Worm (Caenorhabditis elegans): ENCODE data around the gene Y43F4A.1.

Gene Y43F4A.1

ce11 chrIII:13216488-13217016 lies 6.3 kb upstream of the Y43F4A.1 start:
- no peak for TF ChIP-seq egl-27 (tag; optimal IDR thresholded peaks at IDR 0.05)
- no peak for TF ChIP-seq ceh-90 (tag; optimal IDR thresholded peaks at IDR 0.05)
- TF ChIP-seq nhr-85 (tag): no peak
- no peak for TF ChIP-seq tbx-2 (tag; optimal IDR thresholded peaks at IDR 0.05)
- no peak for TF ChIP-seq zip-4 (GFP tag; optimal IDR thresholded peaks at IDR 0.05)
- TF ChIP-seq zag-1 (tag; optimal IDR thresholded peaks at IDR 0.05): no peak
- TF ChIP-seq nhr-77 (tag; optimal IDR thresholded peaks at IDR 0.05): no peak
- TF ChIP-seq tlp-1 (tag; optimal IDR thresholded peaks at IDR 0.05): no peak
- TF ChIP-seq xbp-1 (tag; optimal IDR thresholded peaks at IDR 0.05): no peak
- no peak for TF ChIP-seq nhr-20 (tag; optimal IDR thresholded peaks at IDR 0.05)
- TF ChIP-seq hlh-17 (GFP tag; optimal IDR thresholded peaks at IDR 0.05; ENCODE audit: borderline replicate concordance): no peak
- no peak for TF ChIP-seq pqm-1 (tag; optimal IDR thresholded peaks at IDR 0.05)
- TF ChIP-seq unc-30 (tag; optimal IDR thresholded peaks at IDR 0.05): no peak
- TF ChIP-seq unc-130 (tag; optimal IDR thresholded peaks at IDR 0.05): no peak
- no peak for TF ChIP-seq ces-1 (GFP tag; optimal IDR thresholded peaks at IDR 0.05)
- no peak for TF ChIP-seq lin-15B (tag; optimal IDR thresholded peaks at IDR 0.05)
- no peak for TF ChIP-seq lsy-2 (tag; optimal IDR thresholded peaks at IDR 0.05)
- TF ChIP-seq Y116A8C.19 (tag; optimal IDR thresholded peaks at IDR 0.05; ENCODE audit: borderline replicate concordance): no peak
- TF ChIP-seq aly-2 (tag; optimal IDR thresholded peaks at IDR 0.05): no peak
- TF ChIP-seq fkh-8 (tag; optimal IDR thresholded peaks at IDR 0.05): peak; percentile 28
- TF ChIP-seq mdl-1 (tag; optimal IDR thresholded peaks at IDR 0.05): no peak
- no peak for TF ChIP-seq ama-1 (optimal IDR thresholded peaks at IDR 0.05)
- TF ChIP-seq rnt-1 (tag; optimal IDR thresholded peaks at IDR 0.05): no peak
- TF ChIP-seq ceh-63 (GFP tag; optimal IDR thresholded peaks at IDR 0.05): no peak
- no peak for TF ChIP-seq sptf-1 (tag; optimal IDR thresholded peaks at IDR 0.05)
- TF ChIP-seq nhr-11 (tag; optimal IDR thresholded peaks at IDR 0.05): no peak
- TF ChIP-seq ceh-8 (GFP tag; optimal IDR thresholded peaks at IDR 0.05): no peak
- peak; percentile 21 for TF ChIP-seq egl-13 (tag; optimal IDR thresholded peaks at IDR 0.05)
- TF ChIP-seq ztf-11 (tag; optimal IDR thresholded peaks at IDR 0.05): no peak
- TF ChIP-seq nhr-47 (tag; optimal IDR thresholded peaks at IDR 0.05): peak; percentile 21
- TF ChIP-seq dsc-1 (tag; optimal IDR thresholded peaks at IDR 0.05): peak; percentile 90
- no peak for TF ChIP-seq C16A3.4 (tag; optimal IDR thresholded peaks at IDR 0.05)
- TF ChIP-seq grh-1 (GFP tag; IDR thresholded peaks at IDR 0.05): no peak
- TF ChIP-seq unc-98 (GFP tag; IDR thresholded peaks at IDR 0.05): no peak
- no peak for TF ChIP-seq C34B4.2 (tag; optimal IDR thresholded peaks at IDR 0.05)
- peak; percentile 96 for TF ChIP-seq blmp-1 (tag; optimal IDR thresholded peaks at IDR 0.05)
- no peak for TF ChIP-seq unc-86 (tag; optimal IDR thresholded peaks at IDR 0.05)

DNA sequence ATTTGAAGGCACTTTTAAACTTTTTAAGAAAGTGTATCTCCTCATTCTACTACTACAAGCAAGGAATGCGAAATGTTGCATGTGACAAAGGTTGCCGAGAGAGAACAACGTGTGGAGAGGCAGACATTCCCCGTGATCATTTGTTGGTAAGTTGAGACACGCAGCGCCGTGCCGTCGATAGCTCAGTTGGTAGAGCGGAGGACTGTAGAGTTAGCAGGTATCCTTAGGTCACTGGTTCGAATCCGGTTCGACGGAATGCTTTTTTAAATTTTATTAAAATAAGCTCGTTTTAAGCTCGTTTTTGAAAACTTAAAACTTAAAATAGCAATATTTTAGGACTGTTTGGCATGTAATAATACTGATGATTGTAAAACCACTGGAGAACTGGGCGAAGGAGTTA lies 1.5 kb downstream of the Y43F4A.1 start:
- TF ChIP-seq snu-23 (GFP tag; optimal IDR thresholded peaks at IDR 0.05) (peak; percentile 48), xbp-1 (tag; optimal IDR thresholded peaks at IDR 0.05) (no peak), unc-62 (GFP tag; optimal IDR thresholded peaks at IDR 0.05) (no peak), nhr-19 (GFP tag; conservative IDR thresholded peaks at IDR 0.05) (0 out of 2 replicates have a peak, but pooled peaks have one; percentile 4), nhr-90 (tag; optimal IDR thresholded peaks at IDR 0.05; ENCODE audit: poor library complexity) (peak; percentile 35), mdl-1 (tag; optimal IDR thresholded peaks at IDR 0.05) (peak in 1 of 2 experiments; percentile 48), blmp-1 (tag; optimal IDR thresholded peaks at IDR 0.05) (no peak), alr-1 (tag; optimal IDR thresholded peaks at IDR 0.05; ENCODE audit: borderline replicate concordance) (no peak), lsy-2 (tag; optimal IDR thresholded peaks at IDR 0.05) (peak in 1 of 2 experiments; percentile 51), unc-86 (tag; optimal IDR thresholded peaks at IDR 0.05) (no peak), efl-1 (optimal IDR thresholded peaks at IDR 0.05) (peak in 1 of 2 experiments; percentile 15), efl-1 (GFP tag; optimal IDR thresholded peaks at IDR 0.05 in 1 of 2) (peak in 1 of 2 experiments; percentile 91), mep-1 (tag; optimal IDR thresholded peaks at IDR 0.05) (peak; percentile 17), ceh-88 (GFP tag; IDR thresholded peaks at IDR 0.05) (no peak), nhr-47 (tag; optimal IDR thresholded peaks at IDR 0.05) (peak; percentile 10), lin-35 (GFP tag; optimal IDR thresholded peaks at IDR 0.05) (peak in 1 of 2 experiments; percentile 57), nhr-20 (tag; optimal IDR thresholded peaks at IDR 0.05) (peak; percentile 27), ceh-90 (tag; optimal IDR thresholded peaks at IDR 0.05) (no peak), nhr-71 (tag; optimal IDR thresholded peaks at IDR 0.05) (peak; percentile 20), pqm-1 (tag; optimal IDR thresholded peaks at IDR 0.05) (no peak)
